Worm (Caenorhabditis elegans): ENCODE measurements around the gene T27A1.2.
A peak's percentile ranks its signal among the peaks of the same experiment; 100 is the strongest.

Gene T27A1.2

ce11 chrII:536775-537174, at the start of gene T27A1.2:
TSS of gene T27A1.2 (minus strand) at chrII:536875.
- TF ChIP-seq F37B4.10 (GFP tag; IDR thresholded peaks at IDR 0.05) (no peak), cebp-1 (GFP tag; IDR thresholded peaks at IDR 0.05) (no peak), cebp-1 (tag; optimal IDR thresholded peaks at IDR 0.05) (no peak), rec-8 (tag; optimal IDR thresholded peaks at IDR 0.05) (no peak), F10E7.11 (tag; optimal IDR thresholded peaks at IDR 0.05) (no peak), nhr-27 (tag; optimal IDR thresholded peaks at IDR 0.05) (no peak), ekl-4 (GFP tag; IDR thresholded peaks at IDR 0.05) (no peak), pha-4 (tag; optimal IDR thresholded peaks at IDR 0.05) (no peak), dpff-1 (tag; optimal IDR thresholded peaks at IDR 0.05) (no peak), nfya-1 (tag; optimal IDR thresholded peaks at IDR 0.05; ENCODE audit: borderline replicate concordance, insufficient read depth) (no peak), F57C9.4 (tag; optimal IDR thresholded peaks at IDR 0.05) (no peak), F55B11.4 (tag; optimal IDR thresholded peaks at IDR 0.05; ENCODE audit: borderline replicate concordance, insufficient read depth) (no peak), ztf-3 (GFP tag; optimal IDR thresholded peaks at IDR 0.05) (no peak), let-526 (GFP tag; IDR thresholded peaks at IDR 0.05) (no peak), Y79H2A.3 (GFP tag; conservative IDR thresholded peaks at IDR 0.05) (no peak), akir-1 (GFP tag; optimal IDR thresholded peaks at IDR 0.05) (no peak)

- TF ChIP-seq dox-1 (GFP tag; IDR thresholded peaks at IDR 0.05) (no peak), mxl-1 (tag; optimal IDR thresholded peaks at IDR 0.05) (no peak), F49E8.2 (tag; optimal IDR thresholded peaks at IDR 0.05; ENCODE audit: insufficient read depth) (no peak), mel-28 (tag; optimal IDR thresholded peaks at IDR 0.05; ENCODE audit: borderline replicate concordance) (no peak), bed-1 (GFP tag; IDR thresholded peaks at IDR 0.05) (no peak), ets-4 (GFP tag; optimal IDR thresholded peaks at IDR 0.05) (no peak), F23B12.7 (tag; optimal IDR thresholded peaks at IDR 0.05; ENCODE audit: insufficient read depth) (no peak), fkh-3 (tag; optimal IDR thresholded peaks at IDR 0.05) (no peak), nhr-27 (tag; optimal IDR thresholded peaks at IDR 0.05) (no peak), hmg-1.2 (GFP tag; IDR thresholded peaks at IDR 0.05) (no peak)
Measured at ce11 chrII:584321-584848, 47.7 kb upstream of the T27A1.2 start, which contains the start of the genes W08F4.12 and W08F4.13. TSS of gene W08F4.12 (minus strand) at chrII:584421. TSS of gene W08F4.13 (plus strand) at chrII:584798.

- TF ChIP-seq sea-2 (GFP tag; IDR thresholded peaks at IDR 0.05): no peak
- TF ChIP-seq pha-4 (tag; optimal IDR thresholded peaks at IDR 0.05): no peak
- no peak for TF ChIP-seq cebp-1 (GFP tag; IDR thresholded peaks at IDR 0.05)
- TF ChIP-seq cebp-1 (tag; optimal IDR thresholded peaks at IDR 0.05): no peak
Measured at ce11 chrII:582649-583048, 46.0 kb upstream of the T27A1.2 start, which contains the start of gene fbxb-14. TSS of gene fbxb-14 (minus strand) at chrII:582749.

- TF ChIP-seq F49E8.2 (tag; optimal IDR thresholded peaks at IDR 0.05; ENCODE audit: insufficient read depth): peak; percentile 34
- TF ChIP-seq ceh-27 (GFP tag; optimal IDR thresholded peaks at IDR 0.05): no peak
- TF ChIP-seq madf-6 (GFP tag; IDR thresholded peaks at IDR 0.05): peak; percentile 63
- no peak for TF ChIP-seq aptf-2 (GFP tag; conservative IDR thresholded peaks at IDR 0.05)
- TF ChIP-seq ekl-4 (GFP tag; IDR thresholded peaks at IDR 0.05): peak; percentile 66
- TF ChIP-seq hmg-1.2 (GFP tag; IDR thresholded peaks at IDR 0.05): 0 out of 2 replicates have a peak, but pooled peaks have one; percentile 20
- peak; percentile 42 for TF ChIP-seq tlf-1 (GFP tag; optimal IDR thresholded peaks at IDR 0.05)
- TF ChIP-seq T26A5.8 (tag; optimal IDR thresholded peaks at IDR 0.05): no peak
- TF ChIP-seq F39B2.1 (GFP tag; IDR thresholded peaks at IDR 0.05): 0 out of 2 replicates have a peak, but pooled peaks have one; percentile 57
- peak; percentile 9 for TF ChIP-seq xnd-1 (tag; optimal IDR thresholded peaks at IDR 0.05)
- no peak for TF ChIP-seq ztf-26 (tag; optimal IDR thresholded peaks at IDR 0.05)
- no peak for TF ChIP-seq madf-3 (GFP tag; IDR thresholded peaks at IDR 0.05)
- TF ChIP-seq dox-1 (GFP tag; IDR thresholded peaks at IDR 0.05): no peak
- peak; percentile 59 for TF ChIP-seq F52B5.7 (tag; optimal IDR thresholded peaks at IDR 0.05)
- peak; percentile 13 for TF ChIP-seq tbp1 (GFP tag; optimal IDR thresholded peaks at IDR 0.05)
- 0 out of 2 replicates have a peak, but pooled peaks have one; percentile 51 for TF ChIP-seq Y53G8AR.9 (GFP tag; conservative IDR thresholded peaks at IDR 0.05)
- no peak for TF ChIP-seq ets-4 (GFP tag; optimal IDR thresholded peaks at IDR 0.05)
- TF ChIP-seq madf-8 (GFP tag; conservative IDR thresholded peaks at IDR 0.05): no peak
- 0 out of 2 replicates have a peak, but pooled peaks have one; percentile 8 for TF ChIP-seq ztf-25 (GFP tag; IDR thresholded peaks at IDR 0.05)
- peak; percentile 45; the same call in 1 of the 2 replicates for TF ChIP-seq hsf-1 (GFP tag; IDR thresholded peaks at IDR 0.05)
- no peak for TF ChIP-seq unc-130 (GFP tag; optimal IDR thresholded peaks at IDR 0.05)
Measured at ce11 chrII:581983-582382, 45.3 kb upstream of the T27A1.2 start.

Data from whole organism, young adult.